Fruit fly (Drosophila melanogaster): ENCODE measurements around the gene Ost48.

Ost48 gene

dm6 chrX:9159736-9160135 is 1.4 kb upstream of the Ost48 start, which contains the start of gene NdufA3 (continued):
- TF ChIP-seq CG2875 (GFP tag; optimal IDR thresholded peaks at IDR 0.05), result no peak
- TF ChIP-seq eve (GFP tag; optimal IDR thresholded peaks at IDR 0.05), result no peak
- TF ChIP-seq Pdp1 (GFP tag; optimal IDR thresholded peaks at IDR 0.05), result peak in 1 of 2 experiments; percentile 99
- no peak for TF ChIP-seq CG10147 (GFP tag; optimal IDR thresholded peaks at IDR 0.05)
- no peak for TF ChIP-seq B-H1 (GFP tag; IDR thresholded peaks at IDR 0.05)
- TF ChIP-seq CG14860 (GFP tag; IDR thresholded peaks at IDR 0.05; ENCODE audit: partially characterized antibody), result peak; percentile 69
- TF ChIP-seq gcm (GFP tag; optimal IDR thresholded peaks at IDR 0.05), result no peak
- TF ChIP-seq sd (tag; optimal IDR thresholded peaks at IDR 0.05), result no peak
- no peak for TF ChIP-seq Atf3 (GFP tag; optimal IDR thresholded peaks at IDR 0.05)
- no peak for TF ChIP-seq sens-2 (GFP tag; IDR thresholded peaks at IDR 0.05)
- TF ChIP-seq ftz-f1 (GFP tag; optimal IDR thresholded peaks at IDR 0.05), result peak; percentile 3
- no peak for TF ChIP-seq Atf6 (GFP tag; IDR thresholded peaks at IDR 0.05)
- no peak for TF ChIP-seq Lpt (GFP tag; optimal IDR thresholded peaks at IDR 0.05)
- no peak for TF ChIP-seq Ada2b (GFP tag; IDR thresholded peaks at IDR 0.05)
- TF ChIP-seq dysf (GFP tag; IDR thresholded peaks at IDR 0.05), result no peak
- no peak for TF ChIP-seq CG12071 (GFP tag; optimal IDR thresholded peaks at IDR 0.05)
- peak; percentile 85 for TF ChIP-seq CG3995 (GFP tag; optimal IDR thresholded peaks at IDR 0.05)
- no peak for TF ChIP-seq CG17612 (GFP tag; IDR thresholded peaks at IDR 0.05)
- no peak for TF ChIP-seq gce (GFP tag; IDR thresholded peaks at IDR 0.05)
- no peak for TF ChIP-seq CG2202 (tag; optimal IDR thresholded peaks at IDR 0.05)
- no peak for TF ChIP-seq lov (optimal IDR thresholded peaks at IDR 0.05)
- TF ChIP-seq lov (GFP tag; IDR thresholded peaks at IDR 0.05), result no peak
- TF ChIP-seq dmrt99B (tag; optimal IDR thresholded peaks at IDR 0.05), result no peak
- TF ChIP-seq CG8765 (GFP tag; IDR thresholded peaks at IDR 0.05), result no peak
- no peak for TF ChIP-seq Poxn (GFP tag; IDR thresholded peaks at IDR 0.05)
- TF ChIP-seq bab2 (GFP tag; optimal IDR thresholded peaks at IDR 0.05), result no peak
- no peak for TF ChIP-seq ro (GFP tag; IDR thresholded peaks at IDR 0.05)
- TF ChIP-seq scrt (GFP tag; optimal IDR thresholded peaks at IDR 0.05), result no peak
- TF ChIP-seq CG8281 (tag; optimal IDR thresholded peaks at IDR 0.05), result no peak
- no peak for TF ChIP-seq CG10274 (GFP tag; optimal IDR thresholded peaks at IDR 0.05)
- no peak for TF ChIP-seq CG17359 (tag; optimal IDR thresholded peaks at IDR 0.05)
- TF ChIP-seq D19B (GFP tag; optimal IDR thresholded peaks at IDR 0.05), result no peak
- no peak for TF ChIP-seq lbe (GFP tag; optimal IDR thresholded peaks at IDR 0.05)
- TF ChIP-seq CG5180 (GFP tag; optimal IDR thresholded peaks at IDR 0.05), result no peak
- no peak for TF ChIP-seq CG10209 (GFP tag; optimal IDR thresholded peaks at IDR 0.05)
- TF ChIP-seq CG6689 (GFP tag; IDR thresholded peaks at IDR 0.05), result no peak
- no peak for TF ChIP-seq CG1832 (GFP tag; optimal IDR thresholded peaks at IDR 0.05)
- TF ChIP-seq CG31365 (tag; optimal IDR thresholded peaks at IDR 0.05), result no peak
- TF ChIP-seq CG14441 (GFP tag; IDR thresholded peaks at IDR 0.05), result no peak
- TF ChIP-seq CG11247 (GFP tag; IDR thresholded peaks at IDR 0.05), result no peak
- 0 out of 3 replicates have a peak, but pooled peaks have one; percentile 40 for TF ChIP-seq mld (GFP tag; IDR thresholded peaks at IDR 0.05; ENCODE audit: partially characterized antibody)
- no peak for TF ChIP-seq sima (GFP tag; optimal IDR thresholded peaks at IDR 0.05)
- no peak for TF ChIP-seq chif (GFP tag; optimal IDR thresholded peaks at IDR 0.05)
- no peak for TF ChIP-seq schlank (tag; optimal IDR thresholded peaks at IDR 0.05)
- peak; percentile 86; the same call in 2 of the 3 replicates for TF ChIP-seq CG34224 (GFP tag; IDR thresholded peaks at IDR 0.05; ENCODE audit: partially characterized antibody)
- no peak for TF ChIP-seq CG11085 (GFP tag; IDR thresholded peaks at IDR 0.05)
- TF ChIP-seq emc (GFP tag; optimal IDR thresholded peaks at IDR 0.05), result no peak
- peak; percentile 46 for TF ChIP-seq gfzf (GFP tag; optimal IDR thresholded peaks at IDR 0.05)
- no peak for TF ChIP-seq CG15601 (tag; optimal IDR thresholded peaks at IDR 0.05)
- no peak for TF ChIP-seq NfI (GFP tag; optimal IDR thresholded peaks at IDR 0.05)
- TF ChIP-seq Doc3 (GFP tag; IDR thresholded peaks at IDR 0.05; ENCODE audit: partially characterized antibody), result peak; percentile 62
- TF ChIP-seq H15 (GFP tag; IDR thresholded peaks at IDR 0.05), result no peak
